Fruit fly (Drosophila melanogaster): ENCODE measurements around the gene spi.
A peak's percentile ranks its signal among the peaks of the same experiment; 100 is the strongest.

Gene spi

dm6 chr2L:19583926-19584392 lies 6.8 kb upstream of the spi start, which contains the start of the genes PCNA2 and CG10366 (continued):
- TF ChIP-seq CG13123 (GFP tag; optimal IDR thresholded peaks at IDR 0.05): peak; percentile 56
- no peak for TF ChIP-seq fru (optimal IDR thresholded peaks at IDR 0.05)
- no peak for TF ChIP-seq bbx (GFP tag; IDR thresholded peaks at IDR 0.05; ENCODE audit: partially characterized antibody)
- TF ChIP-seq CG12104 (GFP tag; optimal IDR thresholded peaks at IDR 0.05): peak; percentile 39
- no peak for TF ChIP-seq CG1529 (GFP tag; optimal IDR thresholded peaks at IDR 0.05)
- no peak for TF ChIP-seq CG15011 (GFP tag; optimal IDR thresholded peaks at IDR 0.05)
- TF ChIP-seq ken (GFP tag; IDR thresholded peaks at IDR 0.05): peak; percentile 63; the same call in 1 of the 3 replicates
- no peak for TF ChIP-seq CG2889 (GFP tag; IDR thresholded peaks at IDR 0.05)
- TF ChIP-seq CG6254 (GFP tag; optimal IDR thresholded peaks at IDR 0.05): peak; percentile 27
- peak; percentile 79 for TF ChIP-seq CG12391 (tag; optimal IDR thresholded peaks at IDR 0.05)
- peak; percentile 51; the same call in 1 of the 2 replicates for TF ChIP-seq ara (GFP tag; IDR thresholded peaks at IDR 0.05)
- TF ChIP-seq CG4820 (GFP tag; optimal IDR thresholded peaks at IDR 0.05): peak; percentile 66
- peak; percentile 57 for TF ChIP-seq CG4282 (GFP tag; optimal IDR thresholded peaks at IDR 0.05)
- TF ChIP-seq D19A (tag; optimal IDR thresholded peaks at IDR 0.05): peak; percentile 6
- TF ChIP-seq CG10959 (GFP tag; IDR thresholded peaks at IDR 0.05): no peak
- peak; percentile 70 for TF ChIP-seq CG34376 (GFP tag; optimal IDR thresholded peaks at IDR 0.05)
- TF ChIP-seq CG9876 (GFP tag; optimal IDR thresholded peaks at IDR 0.05): peak; percentile 70
- no peak for TF ChIP-seq CG14014 (GFP tag; IDR thresholded peaks at IDR 0.05)
- peak; percentile 4 for TF ChIP-seq CTCF (GFP tag; optimal IDR thresholded peaks at IDR 0.05)
- no peak for TF ChIP-seq scrt (GFP tag; optimal IDR thresholded peaks at IDR 0.05)
- TF ChIP-seq CG42726 (GFP tag; IDR thresholded peaks at IDR 0.05; ENCODE audit: partially characterized antibody): 0 out of 2 replicates have a peak, but pooled peaks have one; percentile 7
- no peak for TF ChIP-seq otp (GFP tag; IDR thresholded peaks at IDR 0.05)
- no peak for TF ChIP-seq CG17568 (GFP tag; optimal IDR thresholded peaks at IDR 0.05)
- TF ChIP-seq zf30C (GFP tag; optimal IDR thresholded peaks at IDR 0.05): no peak
- no peak for TF ChIP-seq jigr1 (GFP tag; IDR thresholded peaks at IDR 0.05)
- no peak for TF ChIP-seq Gsc (GFP tag; IDR thresholded peaks at IDR 0.05)
- no peak for TF ChIP-seq aop (GFP tag; IDR thresholded peaks at IDR 0.05)
- TF ChIP-seq ash1 (GFP tag; optimal IDR thresholded peaks at IDR 0.05): no peak
- TF ChIP-seq CG12071 (GFP tag; optimal IDR thresholded peaks at IDR 0.05): no peak
- peak; percentile 58 for TF ChIP-seq CG18764 (GFP tag; optimal IDR thresholded peaks at IDR 0.05)
- peak; percentile 63 for TF ChIP-seq dm (GFP tag; optimal IDR thresholded peaks at IDR 0.05)
- no peak for TF ChIP-seq bigmax (GFP tag; optimal IDR thresholded peaks at IDR 0.05)
- peak in 1 of 2 experiments; percentile 8 for TF ChIP-seq Eip74EF (GFP tag; optimal IDR thresholded peaks at IDR 0.05)
- peak; percentile 95 for TF ChIP-seq Med (GFP tag)
- peak; percentile 60 for TF ChIP-seq ftz-f1 (GFP tag; optimal IDR thresholded peaks at IDR 0.05)
- no peak for TF ChIP-seq ase (GFP tag; IDR thresholded peaks at IDR 0.05)
- TF ChIP-seq lilli (GFP tag; optimal IDR thresholded peaks at IDR 0.05): peak; percentile 83
- TF ChIP-seq wor (GFP tag; IDR thresholded peaks at IDR 0.05): no peak
- TF ChIP-seq NfI (GFP tag; optimal IDR thresholded peaks at IDR 0.05): peak; percentile 62
- TF ChIP-seq CG3995 (GFP tag; optimal IDR thresholded peaks at IDR 0.05): peak; percentile 65
- TF ChIP-seq Mad (GFP tag; optimal IDR thresholded peaks at IDR 0.05): peak; percentile 76
- no peak; the same call in 1 of the 2 replicates for TF ChIP-seq Rx (GFP tag; IDR thresholded peaks at IDR 0.05)
- no peak for TF ChIP-seq zen2 (GFP tag; IDR thresholded peaks at IDR 0.05; ENCODE audit: partially characterized antibody)
- TF ChIP-seq CG10366 (GFP tag; IDR thresholded peaks at IDR 0.05): peak; percentile 72
- TF ChIP-seq Antp (GFP tag; optimal IDR thresholded peaks at IDR 0.05): peak; percentile 81
- TF ChIP-seq fu2 (GFP tag; optimal IDR thresholded peaks at IDR 0.05): peak; percentile 74
- TF ChIP-seq Asciz (GFP tag; optimal IDR thresholded peaks at IDR 0.05): no peak
- peak; percentile 82 for TF ChIP-seq CHES-1-like (GFP tag; optimal IDR thresholded peaks at IDR 0.05)
- no peak for TF ChIP-seq odd (GFP tag; optimal IDR thresholded peaks at IDR 0.05)
- no peak for TF ChIP-seq CG7357 (GFP tag; IDR thresholded peaks at IDR 0.05)
- peak; percentile 32 for TF ChIP-seq pb (GFP tag; optimal IDR thresholded peaks at IDR 0.05)
- no peak for TF ChIP-seq CG31365 (tag; optimal IDR thresholded peaks at IDR 0.05)
